Worm (Caenorhabditis elegans) whole organism, L3 larva: ENCODE data around the gene nra-4.

Experiments used
- aly-2 ChIP-seq: fragments of 150-350 bp; optimal IDR thresholded peaks from 2 replicates; lab custom pipeline; 2014; ENCODE audit warnings: missing biosample characterization, missing genetic modification characterization
- ceh-82 ChIP-seq: fragments of 150-350 bp; optimal IDR thresholded peaks from 2 replicates; lab custom pipeline; 2014; ENCODE audit warnings: missing biosample characterization, missing genetic modification characterization
- elt-1 ChIP-seq: fragments of 150-350 bp; optimal IDR thresholded peaks from 2 replicates; lab custom pipeline; 2014; ENCODE audit warnings: missing biosample characterization, missing genetic modification characterization
- elt-3 ChIP-seq, 3 experiments: fragments of 150-350 bp in 1 of 3; sonication (generic microtip) in 2 of 3; optimal IDR thresholded peaks; 2 replicates in 2 of 3; 4 replicates in 1 of 3; lab custom pipeline; 2014 to 2017; ENCODE audit warnings: missing biosample characterization in 3 of 3, missing genetic modification characterization in 3 of 3
- fkh-10 ChIP-seq: sonication (generic microtip); optimal IDR thresholded peaks from 2 replicates; lab custom pipeline; 2017; ENCODE audit warnings: missing biosample characterization, missing genetic modification reagents, missing genetic modification characterization
- lin-15B ChIP-seq: fragments of 150-350 bp; optimal IDR thresholded peaks from 2 replicates; lab custom pipeline; 2014; ENCODE audit warnings: missing biosample characterization, missing genetic modification characterization
- nhr-11 ChIP-seq: fragments of 150-350 bp; optimal IDR thresholded peaks from 2 replicates; lab custom pipeline; 2014; ENCODE audit warnings: missing biosample characterization, missing genetic modification characterization
- nhr-25 ChIP-seq: sonication (generic microtip); optimal IDR thresholded peaks from 2 replicates; lab custom pipeline; 2017; ENCODE audit warnings: missing biosample characterization, missing genetic modification characterization
- nhr-76 ChIP-seq: fragments of 150-350 bp; sonication (generic microtip); optimal IDR thresholded peaks from 5 replicates; lab custom pipeline; 2014; ENCODE audit warnings: missing biosample characterization, missing genetic modification characterization
- nhr-77 ChIP-seq: fragments of 150-350 bp; optimal IDR thresholded peaks from 2 replicates; lab custom pipeline; 2014; ENCODE audit warnings: missing biosample characterization, missing genetic modification characterization
- pha-4 ChIP-seq: fragments of 150-350 bp; optimal IDR thresholded peaks from 2 replicates; lab custom pipeline; 2014; ENCODE audit warnings: missing biosample characterization, missing genetic modification reagents, missing genetic modification characterization
- skn-1 ChIP-seq: fragments of 150-350 bp; optimal IDR thresholded peaks from 2 replicates; lab custom pipeline; 2014; ENCODE audit warnings: missing biosample characterization, missing genetic modification characterization
- unc-62 ChIP-seq: fragments of 150-350 bp; sonication (generic microtip); optimal IDR thresholded peaks from 4 replicates; lab custom pipeline; 2014; ENCODE audit warnings: missing biosample characterization, missing genetic modification reagents, missing genetic modification characterization

DNA sequence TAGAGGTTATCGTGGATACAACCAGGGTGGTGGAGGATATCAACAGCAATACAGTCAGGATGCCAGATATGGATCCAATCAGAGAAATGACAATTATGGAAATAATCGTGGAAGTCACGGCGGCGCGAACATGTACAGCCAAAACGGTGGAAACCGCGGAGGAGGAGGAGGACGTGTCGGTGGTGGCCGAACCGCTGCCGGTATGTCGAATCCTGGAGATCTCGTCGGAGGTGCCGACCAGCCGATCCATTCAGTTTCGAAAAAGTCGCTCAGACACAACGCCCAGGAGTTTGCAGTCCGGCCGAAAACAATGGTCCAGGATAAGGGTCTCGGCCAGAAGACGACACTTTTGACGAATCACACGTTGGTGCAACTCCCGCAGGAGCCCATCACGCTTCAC is 39.3 kb downstream of the nra-4 start:
- TF ChIP-seq aly-2 (tag; lab: Kevin White, UChicago) (no peak), fkh-10 (GFP tag; lab: Kevin White, UChicago) (no peak), ceh-82 (no peak), nhr-77 (tag; lab: Kevin White, UChicago) (no peak), skn-1 (tag; lab: Kevin White, UChicago) (no peak), elt-3 (tag; optimal IDR thresholded peaks at IDR 0.05; lab: Kevin White, UChicago) (no peak), pha-4 (tag; lab: Kevin White, UChicago) (no peak), nhr-11 (tag; lab: Kevin White, UChicago) (no peak), nhr-76 (tag; lab: Kevin White, UChicago) (no peak), unc-62 (no peak), nhr-25 (tag; lab: Kevin White, UChicago) (no peak), elt-1 (no peak), lin-15B (no peak)
